Worm (Caenorhabditis elegans) whole organism, L1 larva: Measurements from ENCODE around the gene C50F7.9.

Experiments
- C34B4.2 ChIP-seq: sonication (generic microtip); optimal IDR thresholded peaks from 2 replicates; lab custom pipeline; 2017; ENCODE audit warnings: mild to moderate bottlenecking, missing genetic modification characterization, missing compliant biosample characterization
- aha-1 ChIP-seq: fragments of 150-350 bp; optimal IDR thresholded peaks from 2 replicates; lab custom pipeline; 2014; ENCODE audit warnings: missing biosample characterization, missing genetic modification characterization
- alr-1 ChIP-seq: fragments of 200-800 bp; sonication (Bioruptor generic); optimal IDR thresholded peaks from 2 replicates; lab custom pipeline; 2018; ENCODE audit warnings: borderline replicate concordance, mild to moderate bottlenecking, missing genetic modification characterization, missing compliant biosample characterization
- ceh-63 ChIP-seq: fragments of 200-800 bp; sonication (Bioruptor generic); optimal IDR thresholded peaks from 2 replicates; lab custom pipeline; 2018; ENCODE audit warnings: mild to moderate bottlenecking, missing genetic modification characterization, missing compliant biosample characterization
- ceh-82 ChIP-seq, 3 experiments: fragments of 150-350 bp in 1 of 3; sonication (generic microtip) in 2 of 3; optimal IDR thresholded peaks; 2 replicates each; lab custom pipeline; 2014 to 2017; ENCODE audit warnings: missing biosample characterization in 3 of 3, missing genetic modification characterization in 3 of 3
- ceh-88 ChIP-seq: fragments of 200-800 bp; sonication (Bioruptor generic); IDR thresholded peaks from 2 replicates; pipeline ENCODE4 v1.3.6; 2022; ENCODE audit warnings: missing genetic modification characterization, missing compliant biosample characterization
- ceh-90 ChIP-seq: sonication (generic microtip); optimal IDR thresholded peaks from 2 replicates; lab custom pipeline; 2016; ENCODE audit warnings: missing genetic modification characterization, missing compliant biosample characterization
- dsc-1 ChIP-seq: sonication (generic microtip); optimal IDR thresholded peaks from 2 replicates; lab custom pipeline; 2016; ENCODE audit warnings: mild to moderate bottlenecking, missing genetic modification characterization, missing compliant biosample characterization
- efl-1 ChIP-seq, 4 experiments: fragments of 150-350 bp; optimal IDR thresholded peaks in 3 of 4; peaks in 1 of 4; 1 replicate in 1 of 4; 2 replicates in 3 of 4; lab custom pipeline; 2014; ENCODE audit warnings: missing biosample characterization in 2 of 4, missing genetic modification characterization in 2 of 4, missing genetic modification reagents in 2 of 4
- egl-27 ChIP-seq, 2 experiments: fragments of 150-350 bp in 1 of 2; sonication (generic microtip); optimal IDR thresholded peaks; 3 replicates each; lab custom pipeline; 2017 to 2018; ENCODE audit warnings: missing biosample characterization in 2 of 2, missing genetic modification characterization in 2 of 2, missing genetic modification reagents in 2 of 2
- elt-2 ChIP-seq: sonication (generic microtip); optimal IDR thresholded peaks from 2 replicates; lab custom pipeline; 2016; ENCODE audit warnings: missing genetic modification characterization, mild to moderate bottlenecking, inconsistent platforms, missing compliant biosample characterization, missing genetic modification reagents
- ets-5 ChIP-seq: fragments of 200-800 bp; sonication (Bioruptor generic); IDR thresholded peaks from 2 replicates; pipeline ENCODE4 v1.3.6; 2022; ENCODE audit warnings: missing genetic modification characterization, missing compliant biosample characterization
- fkh-10 ChIP-seq: sonication (generic microtip); optimal IDR thresholded peaks from 2 replicates; lab custom pipeline; 2017; ENCODE audit warnings: missing biosample characterization, missing genetic modification reagents, missing genetic modification characterization
- fkh-4 ChIP-seq: sonication (generic microtip); optimal IDR thresholded peaks from 2 replicates; lab custom pipeline; 2016; ENCODE audit warnings: missing compliant biosample characterization, missing genetic modification characterization, borderline replicate concordance
- fos-1 ChIP-seq: fragments of 150-350 bp; optimal IDR thresholded peaks from 2 replicates; lab custom pipeline; 2014; ENCODE audit warnings: missing biosample characterization, missing genetic modification characterization
- grh-1 ChIP-seq: fragments of 200-800 bp; sonication (Bioruptor generic); IDR thresholded peaks from 2 replicates; pipeline ENCODE4 v1.3.6; 2022; ENCODE audit warnings: missing genetic modification reagents, missing genetic modification characterization, missing compliant biosample characterization
- hpl-2 ChIP-seq: fragments of 150-350 bp; optimal IDR thresholded peaks from 2 replicates; lab custom pipeline; 2014; ENCODE audit warnings: missing biosample characterization, missing genetic modification reagents, missing genetic modification characterization
- irx-1 ChIP-seq: sonication (generic microtip); optimal IDR thresholded peaks from 2 replicates; lab custom pipeline; 2016; ENCODE audit warnings: missing genetic modification characterization, missing compliant biosample characterization
- lin-13 ChIP-seq: fragments of 150-350 bp; optimal IDR thresholded peaks from 2 replicates; lab custom pipeline; 2014; ENCODE audit warnings: missing biosample characterization, missing genetic modification reagents, missing genetic modification characterization
- lin-15B ChIP-seq: fragments of 150-350 bp; sonication (generic microtip); optimal IDR thresholded peaks from 3 replicates; lab custom pipeline; 2014; ENCODE audit warnings: missing biosample characterization, missing genetic modification characterization
- lin-35 ChIP-seq, 2 experiments: fragments of 150-350 bp; optimal IDR thresholded peaks; 2 replicates each; lab custom pipeline; 2014; ENCODE audit warnings: missing biosample characterization in 2 of 2, missing genetic modification characterization in 2 of 2, missing genetic modification reagents in 2 of 2
- lsy-2 ChIP-seq, 2 experiments: fragments of 150-350 bp; optimal IDR thresholded peaks; 2 replicates each; lab custom pipeline; 2014; ENCODE audit warnings: missing biosample characterization in 2 of 2, missing genetic modification characterization in 2 of 2
- mef-2 ChIP-seq: fragments of 150-350 bp; optimal IDR thresholded peaks from 2 replicates; lab custom pipeline; 2014; ENCODE audit warnings: missing biosample characterization, missing genetic modification characterization
- mep-1 ChIP-seq: fragments of 150-350 bp; optimal IDR thresholded peaks from 2 replicates; lab custom pipeline; 2014; ENCODE audit warnings: missing biosample characterization, missing genetic modification characterization
- nhr-20 ChIP-seq: sonication (generic microtip); optimal IDR thresholded peaks from 2 replicates; lab custom pipeline; 2016; ENCODE audit warnings: mild to moderate bottlenecking, missing genetic modification characterization, missing compliant biosample characterization
- nhr-28 ChIP-seq: fragments of 150-350 bp; optimal IDR thresholded peaks from 2 replicates; lab custom pipeline; 2014; ENCODE audit warnings: missing biosample characterization, missing genetic modification characterization
- nhr-47 ChIP-seq: sonication (generic microtip); optimal IDR thresholded peaks from 2 replicates; lab custom pipeline; 2016; ENCODE audit warnings: mild to moderate bottlenecking, missing genetic modification characterization, moderate library complexity, missing compliant biosample characterization
- nhr-71 ChIP-seq: sonication (generic microtip); optimal IDR thresholded peaks from 2 replicates; lab custom pipeline; 2016; ENCODE audit warnings: mild to moderate bottlenecking, missing genetic modification characterization, moderate library complexity, missing compliant biosample characterization
- nhr-76 ChIP-seq: sonication (generic microtip); optimal IDR thresholded peaks from 2 replicates; lab custom pipeline; 2017; ENCODE audit warnings: missing biosample characterization, missing genetic modification characterization
- nhr-84 ChIP-seq: sonication (generic microtip); optimal IDR thresholded peaks from 2 replicates; lab custom pipeline; 2017; ENCODE audit warnings: missing biosample characterization, missing genetic modification characterization
- nhr-90 ChIP-seq: sonication (generic microtip); optimal IDR thresholded peaks from 2 replicates; lab custom pipeline; 2016; ENCODE audit warnings: mild to moderate bottlenecking, missing genetic modification characterization, missing compliant biosample characterization; ENCODE audit not compliant: poor library complexity
- pag-3 ChIP-seq: sonication (generic microtip); optimal IDR thresholded peaks from 2 replicates; lab custom pipeline; 2017; ENCODE audit warnings: missing genetic modification characterization, mild to moderate bottlenecking, missing compliant biosample characterization, antibody characterized with exemption, borderline replicate concordance; ENCODE audit not compliant: insufficient read depth
- pqm-1 ChIP-seq: sonication (generic microtip); optimal IDR thresholded peaks from 3 replicates; lab custom pipeline; 2017; ENCODE audit warnings: missing biosample characterization, missing genetic modification characterization
- rnt-1 ChIP-seq: sonication (generic microtip); optimal IDR thresholded peaks from 2 replicates; lab custom pipeline; 2016; ENCODE audit warnings: mild to moderate bottlenecking, missing genetic modification characterization, moderate library complexity, missing compliant biosample characterization
- skn-1 ChIP-seq: fragments of 150-350 bp; optimal IDR thresholded peaks from 2 replicates; lab custom pipeline; 2014; ENCODE audit warnings: missing biosample characterization, missing genetic modification characterization
- sptf-1 ChIP-seq: fragments of 150-350 bp; optimal IDR thresholded peaks from 2 replicates; lab custom pipeline; 2014; ENCODE audit warnings: missing biosample characterization, missing genetic modification characterization
- swsn-7 ChIP-seq: sonication (generic microtip); optimal IDR thresholded peaks from 2 replicates; lab custom pipeline; 2016; ENCODE audit warnings: missing genetic modification characterization, missing compliant biosample characterization
- tlp-1 ChIP-seq: fragments of 150-350 bp; optimal IDR thresholded peaks from 2 replicates; lab custom pipeline; 2014; ENCODE audit warnings: missing biosample characterization, missing genetic modification characterization
- unc-30 ChIP-seq: sonication (generic microtip); optimal IDR thresholded peaks from 2 replicates; lab custom pipeline; 2017; ENCODE audit warnings: missing biosample characterization, missing genetic modification characterization
- unc-86 ChIP-seq: sonication (generic microtip); optimal IDR thresholded peaks from 2 replicates; lab custom pipeline; 2016; ENCODE audit warnings: missing genetic modification characterization, missing compliant biosample characterization
- unc-98 ChIP-seq: fragments of 200-800 bp; sonication (Bioruptor generic); IDR thresholded peaks from 2 replicates; pipeline ENCODE4 v1.3.6; 2022; ENCODE audit warnings: missing genetic modification characterization, missing compliant biosample characterization
- zag-1 ChIP-seq: fragments of 150-350 bp; optimal IDR thresholded peaks from 2 replicates; lab custom pipeline; 2014; ENCODE audit warnings: missing biosample characterization, missing genetic modification characterization
- ztf-4 ChIP-seq: fragments of 150-350 bp; optimal IDR thresholded peaks from 2 replicates; lab custom pipeline; 2014; ENCODE audit warnings: missing biosample characterization, missing genetic modification characterization

The C50F7.9 gene

ce11 chrIV:7731960-7732359 lies at the start of gene C50F7.9, which contains the start of gene C50F7.3:
C50F7.9 (minus strand) TSS chrIV:7732060.
C50F7.3 (plus strand) TSS chrIV:7732329.
- TF ChIP-seq lsy-2 (tag; optimal IDR thresholded peaks at IDR 0.05; lab: Kevin White, UChicago) (no peak), grh-1 (GFP tag; lab: Robert Waterston, UW) (no peak), swsn-7 (tag; lab: Kevin White, UChicago) (no peak), nhr-71 (tag; lab: Kevin White, UChicago) (no peak), ztf-4 (no peak), efl-1 (optimal IDR thresholded peaks at IDR 0.05; lab: Kevin White, UChicago) (no peak), efl-1 (GFP tag; optimal IDR thresholded peaks at IDR 0.05 in 1 of 2; lab: Kevin White, UChicago) (no peak), aha-1 (tag; lab: Kevin White, UChicago) (no peak), fos-1 (tag; lab: Kevin White, UChicago) (no peak), lin-13 (GFP tag; lab: Kevin White, UChicago) (no peak), skn-1 (no peak), nhr-28 (tag; lab: Kevin White, UChicago) (no peak), egl-27 (tag; optimal IDR thresholded peaks at IDR 0.05; lab: Kevin White, UChicago) (no peak), fkh-10 (GFP tag; lab: Kevin White, UChicago) (no peak), ceh-90 (tag; lab: Kevin White, UChicago) (no peak), tlp-1 (tag; lab: Kevin White, UChicago) (no peak), mef-2 (tag; lab: Kevin White, UChicago) (no peak), pqm-1 (tag; lab: Kevin White, UChicago) (no peak), unc-98 (GFP tag; lab: Robert Waterston, UW) (no peak), dsc-1 (tag; lab: Kevin White, UChicago) (no peak), hpl-2 (no peak)

ce11 chrIV:7778865-7779264 lies 47.0 kb upstream of the C50F7.9 start, which contains the start of gene rpap-3:
rpap-3 (minus strand) TSS chrIV:7778965.
- TF ChIP-seq mef-2 (tag; lab: Kevin White, UChicago): no peak
- TF ChIP-seq ceh-88 (GFP tag; lab: Robert Waterston, UW): no peak
- TF ChIP-seq alr-1: no peak
- no peak for TF ChIP-seq ceh-63 (GFP tag; lab: Kevin White, UChicago)
- TF ChIP-seq fkh-4 (tag; lab: Kevin White, UChicago): no peak
- TF ChIP-seq mep-1 (tag; lab: Kevin White, UChicago): no peak
- no peak for TF ChIP-seq irx-1 (tag; lab: Kevin White, UChicago)
- no peak for TF ChIP-seq aha-1 (tag; lab: Kevin White, UChicago)
- no peak for TF ChIP-seq C34B4.2 (tag; lab: Kevin White, UChicago)
- no peak for TF ChIP-seq nhr-47 (tag; lab: Kevin White, UChicago)
- no peak for TF ChIP-seq nhr-76
- no peak for TF ChIP-seq rnt-1 (tag; lab: Kevin White, UChicago)
- TF ChIP-seq ceh-82 (tag; optimal IDR thresholded peaks at IDR 0.05; lab: Kevin White, UChicago): no peak
- TF ChIP-seq, all 84 proteins: peak for 0

ce11 chrIV:7775725-7776124 lies 43.9 kb upstream of the C50F7.9 start, which contains the start of gene swd-2.1:
swd-2.1 (plus strand) TSS chrIV:7776025.
- TF ChIP-seq unc-30 (tag; lab: Kevin White, UChicago) (no peak), pag-3 (no peak), nhr-90 (tag; lab: Kevin White, UChicago) (no peak), lin-35 (GFP tag; optimal IDR thresholded peaks at IDR 0.05; lab: Kevin White, UChicago) (no peak), dsc-1 (tag; lab: Kevin White, UChicago) (no peak), nhr-20 (no peak), hpl-2 (no peak), egl-27 (tag; optimal IDR thresholded peaks at IDR 0.05; lab: Kevin White, UChicago) (no peak), sptf-1 (no peak), zag-1 (no peak), alr-1 (no peak), elt-2 (tag; lab: Kevin White, UChicago) (no peak), lin-15B (tag; lab: Kevin White, UChicago) (no peak), ets-5 (GFP tag; lab: Robert Waterston, UW) (no peak), swsn-7 (tag; lab: Kevin White, UChicago) (no peak), nhr-84 (tag; lab: Kevin White, UChicago) (no peak), unc-86 (tag; lab: Kevin White, UChicago) (no peak), fkh-4 (tag; lab: Kevin White, UChicago) (no peak)
